Worm (Caenorhabditis elegans) whole organism, L1 larva: ENCODE results near the gene K01A6.5.

Experiments
- C04F5.9 ChIP-seq: sonication (generic microtip); optimal IDR thresholded peaks from 2 replicates; lab custom pipeline; 2016; ENCODE audit warnings: missing genetic modification characterization, missing compliant biosample characterization
- C16A3.4 ChIP-seq: fragments of 150-350 bp; optimal IDR thresholded peaks from 2 replicates; lab custom pipeline; 2014; ENCODE audit warnings: missing biosample characterization, missing genetic modification characterization
- Y116A8C.19 ChIP-seq: sonication (generic microtip); optimal IDR thresholded peaks from 2 replicates; lab custom pipeline; 2016; ENCODE audit warnings: missing compliant biosample characterization, missing genetic modification characterization, borderline replicate concordance
- ceh-8 ChIP-seq: fragments of 200-800 bp; sonication (Bioruptor generic); optimal IDR thresholded peaks from 2 replicates; lab custom pipeline; 2018; ENCODE audit warnings: mild to moderate bottlenecking, missing genetic modification characterization, moderate library complexity, missing compliant biosample characterization
- ces-1 ChIP-seq: fragments of 150-350 bp; optimal IDR thresholded peaks from 2 replicates; lab custom pipeline; 2014; ENCODE audit warnings: missing biosample characterization, missing genetic modification reagents, missing genetic modification characterization
- dpl-1 ChIP-seq, 3 experiments: fragments of 150-350 bp in 2 of 3; sonication (generic microtip) in 1 of 3; optimal IDR thresholded peaks; 2 replicates each; lab custom pipeline; 2014 to 2017; ENCODE audit warnings: missing biosample characterization in 3 of 3, missing genetic modification characterization in 3 of 3, missing genetic modification reagents in 3 of 3
- dsc-1 ChIP-seq: sonication (generic microtip); optimal IDR thresholded peaks from 2 replicates; lab custom pipeline; 2016; ENCODE audit warnings: mild to moderate bottlenecking, missing genetic modification characterization, missing compliant biosample characterization
- efl-1 ChIP-seq, 4 experiments: fragments of 150-350 bp; optimal IDR thresholded peaks in 3 of 4; peaks in 1 of 4; 1 replicate in 1 of 4; 2 replicates in 3 of 4; lab custom pipeline; 2014; ENCODE audit warnings: missing biosample characterization in 2 of 4, missing genetic modification characterization in 2 of 4, missing genetic modification reagents in 2 of 4
- egl-13 ChIP-seq: sonication (generic microtip); optimal IDR thresholded peaks from 2 replicates; lab custom pipeline; 2016; ENCODE audit warnings: missing genotype, missing genetic modification reagents, missing genetic modification characterization, missing compliant biosample characterization
- elt-3 ChIP-seq, 6 experiments: fragments of 150-350 bp in 1 of 6; sonication (generic microtip); optimal IDR thresholded peaks; 2 replicates each; lab custom pipeline; 2017 to 2018; ENCODE audit warnings: missing biosample characterization in 6 of 6, missing genetic modification characterization in 6 of 6, inconsistent platforms in 1 of 6
- fkh-4 ChIP-seq: sonication (generic microtip); optimal IDR thresholded peaks from 2 replicates; lab custom pipeline; 2016; ENCODE audit warnings: missing compliant biosample characterization, missing genetic modification characterization, borderline replicate concordance
- fkh-8 ChIP-seq: sonication (generic microtip); optimal IDR thresholded peaks from 2 replicates; lab custom pipeline; 2016; ENCODE audit warnings: mild to moderate bottlenecking, missing genetic modification characterization, missing compliant biosample characterization
- grh-1 ChIP-seq: fragments of 200-800 bp; sonication (Bioruptor generic); IDR thresholded peaks from 2 replicates; pipeline ENCODE4 v1.3.6; 2022; ENCODE audit warnings: missing genetic modification reagents, missing genetic modification characterization, missing compliant biosample characterization
- jun-1 ChIP-seq: fragments of 150-350 bp; optimal IDR thresholded peaks from 2 replicates; lab custom pipeline; 2014; ENCODE audit warnings: missing biosample characterization, missing genetic modification reagents, missing genetic modification characterization
- lin-14 ChIP-seq: fragments of 200-800 bp; sonication (Bioruptor generic); optimal IDR thresholded peaks from 2 replicates; lab custom pipeline; 2018; ENCODE audit warnings: mild to moderate bottlenecking, missing genetic modification characterization, moderate library complexity, missing compliant biosample characterization
- lin-39 ChIP-seq: fragments of 150-350 bp; optimal IDR thresholded peaks from 2 replicates; lab custom pipeline; 2014; ENCODE audit warnings: missing biosample characterization, missing genetic modification reagents, missing genetic modification characterization
- lir-3 ChIP-seq: sonication (generic microtip); optimal IDR thresholded peaks from 2 replicates; lab custom pipeline; 2016; ENCODE audit warnings: mild to moderate bottlenecking, missing genetic modification characterization, moderate library complexity, missing compliant biosample characterization; ENCODE audit not compliant: poor library complexity
- lsy-2 ChIP-seq, 2 experiments: fragments of 150-350 bp; optimal IDR thresholded peaks; 2 replicates each; lab custom pipeline; 2014; ENCODE audit warnings: missing biosample characterization in 2 of 2, missing genetic modification characterization in 2 of 2
- mab-9 ChIP-seq: fragments of 200-800 bp; sonication (Bioruptor generic); IDR thresholded peaks from 2 replicates; pipeline ENCODE4 v1.3.6; 2022; ENCODE audit warnings: missing genetic modification reagents, missing genetic modification characterization, missing compliant biosample characterization
- mdl-1 ChIP-seq, 2 experiments: fragments of 150-350 bp; optimal IDR thresholded peaks; 2 replicates each; lab custom pipeline; 2014 to 2017; ENCODE audit warnings: missing biosample characterization in 2 of 2, missing genetic modification characterization in 2 of 2, inconsistent platforms in 1 of 2
- mef-2 ChIP-seq: fragments of 150-350 bp; optimal IDR thresholded peaks from 2 replicates; lab custom pipeline; 2014; ENCODE audit warnings: missing biosample characterization, missing genetic modification characterization
- nhr-47 ChIP-seq: sonication (generic microtip); optimal IDR thresholded peaks from 2 replicates; lab custom pipeline; 2016; ENCODE audit warnings: mild to moderate bottlenecking, missing genetic modification characterization, moderate library complexity, missing compliant biosample characterization
- nhr-71 ChIP-seq: sonication (generic microtip); optimal IDR thresholded peaks from 2 replicates; lab custom pipeline; 2016; ENCODE audit warnings: mild to moderate bottlenecking, missing genetic modification characterization, moderate library complexity, missing compliant biosample characterization
- nhr-84 ChIP-seq: sonication (generic microtip); optimal IDR thresholded peaks from 2 replicates; lab custom pipeline; 2017; ENCODE audit warnings: missing biosample characterization, missing genetic modification characterization
- nhr-85 ChIP-seq: sonication (generic microtip); peaks from one replicate; lab custom pipeline; 2016; ENCODE audit warnings: missing genetic modification characterization, inconsistent platforms, missing compliant biosample characterization
- pax-3 ChIP-seq: fragments of 200-800 bp; sonication (Bioruptor generic); optimal IDR thresholded peaks from 2 replicates; lab custom pipeline; 2018; ENCODE audit warnings: mild to moderate bottlenecking, missing genetic modification characterization, moderate library complexity, missing compliant biosample characterization
- pqm-1 ChIP-seq: sonication (generic microtip); optimal IDR thresholded peaks from 3 replicates; lab custom pipeline; 2017; ENCODE audit warnings: missing biosample characterization, missing genetic modification characterization
- snu-23 ChIP-seq: sonication (generic microtip); optimal IDR thresholded peaks from 2 replicates; lab custom pipeline; 2016; ENCODE audit warnings: missing genetic modification characterization, missing compliant biosample characterization
- sup-37 ChIP-seq: fragments of 200-800 bp; sonication (Bioruptor generic); optimal IDR thresholded peaks from 2 replicates; lab custom pipeline; 2018; ENCODE audit warnings: mild to moderate bottlenecking, missing genetic modification characterization, missing compliant biosample characterization
- tbx-2 ChIP-seq: sonication (generic microtip); optimal IDR thresholded peaks from 2 replicates; lab custom pipeline; 2016; ENCODE audit warnings: missing genetic modification characterization, missing compliant biosample characterization
- unc-86 ChIP-seq: sonication (generic microtip); optimal IDR thresholded peaks from 2 replicates; lab custom pipeline; 2016; ENCODE audit warnings: missing genetic modification characterization, missing compliant biosample characterization
- xbp-1 ChIP-seq: sonication (generic microtip); optimal IDR thresholded peaks from 2 replicates; lab custom pipeline; 2016; ENCODE audit warnings: missing genetic modification characterization, missing compliant biosample characterization
- zip-4 ChIP-seq: fragments of 200-800 bp; sonication (Bioruptor generic); optimal IDR thresholded peaks from 2 replicates; lab custom pipeline; 2018; ENCODE audit warnings: mild to moderate bottlenecking, missing genetic modification characterization, moderate library complexity, missing compliant biosample characterization
- ztf-4 ChIP-seq: fragments of 150-350 bp; optimal IDR thresholded peaks from 2 replicates; lab custom pipeline; 2014; ENCODE audit warnings: missing biosample characterization, missing genetic modification characterization

Gene K01A6.5

ce11 chrIV:11755003-11755402 lies 12.5 kb downstream of the K01A6.5 start, which contains the start of gene T12A7.10:
T12A7.10 (minus strand) TSS chrIV:11755103.
- peak; percentile 42 for TF ChIP-seq nhr-85
- TF ChIP-seq efl-1 (optimal IDR thresholded peaks at IDR 0.05; lab: Kevin White, UChicago) = no peak
- TF ChIP-seq efl-1 (GFP tag; optimal IDR thresholded peaks at IDR 0.05 in 1 of 2; lab: Kevin White, UChicago) = peak in 1 of 2 experiments; percentile 0
- TF ChIP-seq xbp-1 (tag; lab: Kevin White, UChicago) = no peak
- no peak for TF ChIP-seq lsy-2 (tag; optimal IDR thresholded peaks at IDR 0.05; lab: Kevin White, UChicago)

ce11 chrIV:11755907-11756306 lies 13.4 kb downstream of the K01A6.5 start, which contains the start of gene T12A7.9:
T12A7.9 (minus strand) TSS chrIV:11756007.
- TF ChIP-seq elt-3 (tag; optimal IDR thresholded peaks at IDR 0.05; lab: Kevin White, UChicago) = no peak
- peak; percentile 14 for TF ChIP-seq nhr-47 (tag; lab: Kevin White, UChicago)
- TF ChIP-seq, all 84 proteins: peak for 1

DNA sequence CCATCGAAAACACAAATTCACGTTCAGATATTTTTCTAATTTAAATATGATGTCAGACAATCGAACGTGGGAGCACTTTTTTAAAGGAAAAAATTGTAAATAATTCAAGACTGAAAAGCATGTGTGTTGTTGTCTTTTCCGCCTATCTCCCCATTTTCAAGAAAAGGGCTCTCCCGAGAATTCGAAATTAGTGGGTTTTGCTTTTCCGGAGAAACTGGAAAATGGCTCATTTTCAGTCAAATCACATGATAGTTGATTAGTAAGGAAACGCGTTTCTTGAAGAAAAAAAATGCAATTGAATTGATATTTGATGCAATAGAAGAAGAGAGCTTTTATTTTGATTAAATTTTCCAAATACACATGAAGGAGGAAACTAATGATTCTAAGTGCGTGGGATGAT lies 17.3 kb downstream of the K01A6.5 start:
- TF ChIP-seq ceh-8 (GFP tag; lab: Kevin White, UChicago) (no peak), nhr-85 (no peak), lsy-2 (tag; optimal IDR thresholded peaks at IDR 0.05; lab: Kevin White, UChicago) (peak in 1 of 2 experiments; percentile 13), C04F5.9 (no peak), C16A3.4 (tag; lab: Kevin White, UChicago) (no peak), mab-9 (no peak), snu-23 (GFP tag; lab: Kevin White, UChicago) (no peak), mef-2 (tag; lab: Kevin White, UChicago) (no peak), dsc-1 (tag; lab: Kevin White, UChicago) (peak; percentile 75), nhr-71 (tag; lab: Kevin White, UChicago) (peak; percentile 72), xbp-1 (tag; lab: Kevin White, UChicago) (no peak), grh-1 (no peak), fkh-8 (tag; lab: Kevin White, UChicago) (peak; percentile 63), nhr-47 (tag; lab: Kevin White, UChicago) (peak; percentile 74), Y116A8C.19 (tag; lab: Kevin White, UChicago) (no peak), unc-86 (tag; lab: Kevin White, UChicago) (peak; percentile 42), sup-37 (GFP tag; lab: Kevin White, UChicago) (no peak), tbx-2 (tag; lab: Kevin White, UChicago) (peak; percentile 4), lir-3 (tag; lab: Kevin White, UChicago) (no peak), jun-1 (tag; lab: Kevin White, UChicago) (no peak), pqm-1 (tag; lab: Kevin White, UChicago) (no peak), pax-3 (tag; lab: Kevin White, UChicago) (peak; percentile 27), zip-4 (no peak), lin-39 (tag; lab: Kevin White, UChicago) (no peak), egl-13 (peak; percentile 59), ztf-4 (tag; lab: Kevin White, UChicago) (peak; percentile 3), lin-14 (GFP tag; lab: Kevin White, UChicago) (peak; percentile 47), nhr-84 (no peak), ces-1 (GFP tag; lab: Kevin White, UChicago) (no peak), dpl-1 (GFP tag; optimal IDR thresholded peaks at IDR 0.05; lab: Kevin White, UChicago) (no peak), mdl-1 (tag; optimal IDR thresholded peaks at IDR 0.05; lab: Kevin White, UChicago) (no peak), fkh-4 (tag; lab: Kevin White, UChicago) (no peak)
- TF ChIP-seq, all 84 proteins: peak for 11
